Worm (Caenorhabditis elegans) whole organism, early embryonic: ENCODE measurements around the gene C36E8.6.

Experiments used
- B0310.2 ChIP-seq: sonication (generic microtip); optimal IDR thresholded peaks from 2 replicates; lab custom pipeline; 2016; ENCODE audit warnings: mild to moderate bottlenecking, missing genetic modification characterization, missing compliant biosample characterization
- F13C5.2 ChIP-seq: sonication (generic microtip); optimal IDR thresholded peaks from 2 replicates; lab custom pipeline; 2017; ENCODE audit warnings: mild to moderate bottlenecking, missing genetic modification characterization, inconsistent platforms, missing compliant biosample characterization
- aly-1 ChIP-seq: sonication (generic microtip); optimal IDR thresholded peaks from 2 replicates; lab custom pipeline; 2016; ENCODE audit warnings: missing genetic modification characterization, missing compliant biosample characterization
- ama-1 ChIP-seq: fragments of 150-350 bp; optimal IDR thresholded peaks from 2 replicates; lab custom pipeline; 2014
- ceh-13 ChIP-seq: fragments of 200-800 bp; sonication (Bioruptor generic); optimal IDR thresholded peaks from 2 replicates; lab custom pipeline; 2018; ENCODE audit warnings: mild to moderate bottlenecking, missing genetic modification characterization, missing compliant biosample characterization
- ceh-36 ChIP-seq: sonication (generic microtip); optimal IDR thresholded peaks from 2 replicates; lab custom pipeline; 2016; ENCODE audit warnings: missing genetic modification characterization, inconsistent platforms, missing compliant biosample characterization
- flt-1 ChIP-seq: fragments of 200-800 bp; sonication (Bioruptor generic); IDR thresholded peaks from 2 replicates; pipeline ENCODE4 v1.3.6; 2022; ENCODE audit warnings: missing genetic modification characterization, missing compliant biosample characterization
- hmbx-1 ChIP-seq: sonication (generic microtip); optimal IDR thresholded peaks from 2 replicates; lab custom pipeline; 2016; ENCODE audit warnings: mild to moderate bottlenecking, missing genetic modification characterization, missing compliant biosample characterization
- hnd-1 ChIP-seq: sonication (generic microtip); optimal IDR thresholded peaks from 2 replicates; lab custom pipeline; 2016; ENCODE audit warnings: missing genetic modification characterization, missing compliant biosample characterization
- pes-1 ChIP-seq: fragments of 200-800 bp; sonication (Bioruptor generic); IDR thresholded peaks from 2 replicates; pipeline ENCODE4 v1.3.6; 2022; ENCODE audit warnings: missing genetic modification reagents, missing genetic modification characterization, missing compliant biosample characterization
- scrt-1 ChIP-seq: fragments of 200-800 bp; sonication (Bioruptor generic); IDR thresholded peaks from 2 replicates; pipeline ENCODE4 v1.3.6; 2022; ENCODE audit warnings: missing genetic modification characterization, missing compliant biosample characterization
- sea-1 ChIP-seq: fragments of 200-800 bp; sonication (Bioruptor generic); conservative IDR thresholded peaks from 2 replicates; pipeline ENCODE4 v1.3.6; 2022; ENCODE audit warnings: missing genetic modification characterization, missing compliant biosample characterization
- tbx-11 ChIP-seq: fragments of 200-800 bp; sonication (Bioruptor generic); IDR thresholded peaks from 2 replicates; pipeline ENCODE4 v1.3.6; 2022; ENCODE audit warnings: missing genetic modification characterization, missing compliant biosample characterization
- tra-4 ChIP-seq: sonication (generic microtip); optimal IDR thresholded peaks from 2 replicates; lab custom pipeline; 2017; ENCODE audit warnings: missing genetic modification characterization, missing compliant biosample characterization

DNA sequence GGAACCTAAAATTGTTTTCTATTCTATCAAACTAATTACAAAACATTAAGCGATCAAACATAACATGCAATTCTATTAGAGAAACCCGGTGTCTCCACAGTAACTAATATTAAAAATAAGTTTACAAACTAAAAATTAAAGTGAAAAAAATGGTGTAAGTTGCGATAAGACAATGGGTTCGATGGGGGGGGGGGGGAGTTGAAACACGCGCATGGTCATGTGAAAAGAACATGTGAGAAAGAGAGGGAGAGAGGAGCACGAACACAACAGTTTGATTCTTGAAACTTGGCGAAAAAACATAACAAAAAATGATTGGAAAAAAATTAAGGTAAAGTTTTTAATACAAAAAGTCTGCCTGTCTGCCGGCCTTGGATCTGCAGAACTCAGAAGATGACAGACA lies 10.9 kb upstream of the C36E8.6 start:
- TF ChIP-seq ama-1: no peak
- TF ChIP-seq tbx-11: no peak
- TF ChIP-seq pes-1 (GFP tag; lab: Robert Waterston, UW): no peak
- no peak for TF ChIP-seq aly-1 (tag; lab: Kevin White, UChicago)
- TF ChIP-seq tra-4 (tag; lab: Kevin White, UChicago): no peak
- no peak for TF ChIP-seq hmbx-1
- no peak for TF ChIP-seq ceh-13 (GFP tag; lab: Kevin White, UChicago)
- TF ChIP-seq hnd-1 (tag; lab: Kevin White, UChicago): no peak
- TF ChIP-seq sea-1 (GFP tag; lab: Robert Waterston, UW): no peak
- no peak for TF ChIP-seq ceh-36
- TF ChIP-seq B0310.2 (tag; lab: Kevin White, UChicago): no peak
- no peak for TF ChIP-seq scrt-1 (GFP tag; lab: Robert Waterston, UW)
- no peak for TF ChIP-seq flt-1
- TF ChIP-seq F13C5.2 (tag; lab: Kevin White, UChicago): no peak
